Fruit fly (Drosophila melanogaster) whole organism, adult: ENCODE results near the gene CG32073.

Source experiments
- CG11617 ChIP-seq: fragments of 200-800 bp; sonication (Bioruptor generic); optimal IDR thresholded peaks from 2 replicates; lab custom pipeline; 2017; ENCODE audit warnings: mild to moderate bottlenecking, missing biosample characterization, missing genetic modification reagents, missing genetic modification characterization
- CG14711 ChIP-seq: fragments of 200-800 bp; sonication (Bioruptor generic); optimal IDR thresholded peaks from 2 replicates; lab custom pipeline; 2018; ENCODE audit warnings: missing biosample characterization, mild to moderate bottlenecking, missing genetic modification characterization, moderate library complexity
- CG1620 ChIP-seq: fragments of 200-800 bp; sonication (Bioruptor generic); optimal IDR thresholded peaks from 2 replicates; lab custom pipeline; 2016; ENCODE audit warnings: missing biosample characterization, missing genetic modification characterization
- CG33017 ChIP-seq: fragments of 200-800 bp; sonication (Bioruptor generic); optimal IDR thresholded peaks from 2 replicates; lab custom pipeline; 2018; ENCODE audit warnings: missing biosample characterization, mild to moderate bottlenecking, missing genetic modification characterization, moderate library complexity
- CG5204 ChIP-seq: fragments of 200-800 bp; sonication (Bioruptor generic); optimal IDR thresholded peaks from 2 replicates; lab custom pipeline; 2016; ENCODE audit warnings: missing biosample characterization, missing genetic modification characterization
- CG7045 ChIP-seq: fragments of 200-800 bp; sonication (Bioruptor generic); optimal IDR thresholded peaks from 2 replicates; lab custom pipeline; 2017; ENCODE audit warnings: missing biosample characterization, mild to moderate bottlenecking, missing genetic modification characterization
- CG7101 ChIP-seq: fragments of 200-800 bp; sonication (Bioruptor generic); optimal IDR thresholded peaks from 2 replicates; lab custom pipeline; 2018; ENCODE audit warnings: missing biosample characterization, mild to moderate bottlenecking, missing genetic modification characterization, moderate library complexity
- Clk ChIP-seq: fragments of 200-800 bp; sonication (Bioruptor generic); optimal IDR thresholded peaks from 2 replicates; lab custom pipeline; 2017; ENCODE audit warnings: missing biosample characterization, missing genetic modification characterization
- cic ChIP-seq: fragments of 200-800 bp; sonication (Bioruptor generic); optimal IDR thresholded peaks from 2 replicates; lab custom pipeline; 2017; ENCODE audit warnings: missing biosample characterization, mild to moderate bottlenecking, missing genetic modification characterization, moderate library complexity
- kay ChIP-seq: fragments of 200-800 bp; sonication (Bioruptor generic); peaks from one replicate; lab custom pipeline; 2016; ENCODE audit warnings: missing biosample characterization, missing genetic modification characterization, borderline replicate concordance
- ovo ChIP-seq: fragments of 200-800 bp; sonication (Bioruptor generic); optimal IDR thresholded peaks from 2 replicates; lab custom pipeline; 2016; ENCODE audit warnings: missing biosample characterization, missing genetic modification characterization
- pad ChIP-seq: fragments of 200-800 bp; sonication (Bioruptor generic); optimal IDR thresholded peaks from 3 replicates; lab custom pipeline; 2017; ENCODE audit warnings: missing biosample characterization, missing genetic modification characterization, mild to moderate bottlenecking, moderate library complexity, missing genetic modification reagents
- toe ChIP-seq: fragments of 200-800 bp; sonication (Bioruptor generic); optimal IDR thresholded peaks from 2 replicates; lab custom pipeline; 2016; ENCODE audit warnings: missing biosample characterization, missing genetic modification characterization

- TF ChIP-seq CG14711 (tag; lab: Kevin White, UChicago) = no peak
- TF ChIP-seq toe (GFP tag; lab: Kevin White, UChicago) = no peak
- TF ChIP-seq kay (GFP tag; lab: Kevin White, UChicago) = no peak
- no peak for TF ChIP-seq pad (GFP tag; lab: Kevin White, UChicago)
- TF ChIP-seq Clk (GFP tag; lab: Kevin White, UChicago) = no peak
- TF ChIP-seq CG7045 = no peak
- no peak for TF ChIP-seq CG1620
- TF ChIP-seq CG7101 (tag; lab: Kevin White, UChicago) = no peak
- TF ChIP-seq CG11617 (GFP tag; lab: Kevin White, UChicago) = no peak
- no peak for TF ChIP-seq CG5204
- no peak for TF ChIP-seq CG33017 (tag; lab: Kevin White, UChicago)
- no peak for TF ChIP-seq cic (GFP tag; lab: Kevin White, UChicago)
- no peak for TF ChIP-seq ovo (GFP tag; lab: Kevin White, UChicago)
These were observed 3.6 kb downstream of the CG32073 start, which contains the start of gene CG32071 for dm6 chr3L:11103773-11104172.
